Fruit fly (Drosophila melanogaster) whole organism, adult: ENCODE measurements around the gene CG11151.

Experiments used
- CG12768 ChIP-seq: fragments of 200-800 bp; sonication (Bioruptor generic); optimal IDR thresholded peaks from 2 replicates; lab custom pipeline; 2017; ENCODE audit warnings: missing biosample characterization, missing genetic modification characterization, mild to moderate bottlenecking, moderate library complexity, missing genetic modification reagents
- CG1620 ChIP-seq: fragments of 200-800 bp; sonication (Bioruptor generic); optimal IDR thresholded peaks from 2 replicates; lab custom pipeline; 2016; ENCODE audit warnings: missing biosample characterization, missing genetic modification characterization
- pad ChIP-seq: fragments of 200-800 bp; sonication (Bioruptor generic); optimal IDR thresholded peaks from 3 replicates; lab custom pipeline; 2017; ENCODE audit warnings: missing biosample characterization, missing genetic modification characterization, mild to moderate bottlenecking, moderate library complexity, missing genetic modification reagents
- toe ChIP-seq: fragments of 200-800 bp; sonication (Bioruptor generic); optimal IDR thresholded peaks from 2 replicates; lab custom pipeline; 2016; ENCODE audit warnings: missing biosample characterization, missing genetic modification characterization

dm6 chrX:13749873-13750241 lies 10.3 kb downstream of the CG11151 start:
- TF ChIP-seq CG12768 (GFP tag; lab: Kevin White, UChicago) (no peak), pad (GFP tag; lab: Kevin White, UChicago) (no peak), toe (GFP tag; lab: Kevin White, UChicago) (no peak), CG1620 (GFP tag; lab: Kevin White, UChicago) (no peak)
